Worm (Caenorhabditis elegans): ENCODE results near the gene C17B7.3.
A peak's percentile ranks its signal among the peaks of the same experiment; 100 is the strongest.

The C17B7.3 gene

ce11 chrV:3391005-3391404 is 48.4 kb downstream of the C17B7.3 start (continued):
- TF ChIP-seq php-3 (GFP tag; IDR thresholded peaks at IDR 0.05), result no peak
- peak; percentile 87 for TF ChIP-seq mxl-3 (GFP tag; optimal IDR thresholded peaks at IDR 0.05)
- no peak for TF ChIP-seq ceh-44 (GFP tag; IDR thresholded peaks at IDR 0.05)
- TF ChIP-seq hif-1 (tag; optimal IDR thresholded peaks at IDR 0.05), result peak in 1 of 2 experiments; percentile 49
- peak; percentile 91 for TF ChIP-seq nhr-25 (tag; optimal IDR thresholded peaks at IDR 0.05; ENCODE audit: borderline replicate concordance, insufficient read depth)
- TF ChIP-seq Y48G9A.11 (GFP tag; IDR thresholded peaks at IDR 0.05), result no peak
- no peak for TF ChIP-seq lin-38 (GFP tag; IDR thresholded peaks at IDR 0.05)
- no peak for TF ChIP-seq daf-12 (tag; optimal IDR thresholded peaks at IDR 0.05)
- TF ChIP-seq nhr-76 (tag; optimal IDR thresholded peaks at IDR 0.05), result peak; percentile 62
- no peak for TF ChIP-seq snpc-4 (tag; optimal IDR thresholded peaks at IDR 0.05)
- no peak for TF ChIP-seq ama-1 (optimal IDR thresholded peaks at IDR 0.05)
- TF ChIP-seq lin-1 (GFP tag; IDR thresholded peaks at IDR 0.05), result no peak
- TF ChIP-seq mdl-1 (tag; optimal IDR thresholded peaks at IDR 0.05), result peak; percentile 43 to 80
- TF ChIP-seq F37D6.2 (tag; optimal IDR thresholded peaks at IDR 0.05), result no peak
- no peak for TF ChIP-seq T20F7.1 (GFP tag; optimal IDR thresholded peaks at IDR 0.05)
- TF ChIP-seq zag-1 (tag; optimal IDR thresholded peaks at IDR 0.05), result no peak
- TF ChIP-seq mep-1 (tag; optimal IDR thresholded peaks at IDR 0.05), result peak; percentile 85
- TF ChIP-seq ceh-62 (tag; optimal IDR thresholded peaks at IDR 0.05), result no peak
- 0 out of 2 replicates have a peak, but pooled peaks have one; percentile 31 for TF ChIP-seq tra-1 (GFP tag; IDR thresholded peaks at IDR 0.05)
- TF ChIP-seq saeg-2 (GFP tag; IDR thresholded peaks at IDR 0.05), result no peak
- TF ChIP-seq nhr-77 (tag; optimal IDR thresholded peaks at IDR 0.05), result peak; percentile 53
- no peak for TF ChIP-seq egl-27 (tag; optimal IDR thresholded peaks at IDR 0.05)
- peak; percentile 78 for TF ChIP-seq duxl-1 (tag; optimal IDR thresholded peaks at IDR 0.05; ENCODE audit: poor library complexity)
- TF ChIP-seq ztf-11 (tag; optimal IDR thresholded peaks at IDR 0.05), result no peak
- TF ChIP-seq F44E2.7 (GFP tag; IDR thresholded peaks at IDR 0.05), result no peak
- no peak for TF ChIP-seq nhr-111 (GFP tag; optimal IDR thresholded peaks at IDR 0.05)
- TF ChIP-seq mes-2 (tag; optimal IDR thresholded peaks at IDR 0.05; ENCODE audit: poor library complexity, severe bottlenecking), result peak; percentile 75
- TF ChIP-seq nhr-237 (tag; optimal IDR thresholded peaks at IDR 0.05), result no peak
- peak; percentile 49; the same call in 1 of the 2 replicates for TF ChIP-seq ceh-20 (GFP tag; IDR thresholded peaks at IDR 0.05)

Data from whole organism, L4 larva.